Fruit fly (Drosophila melanogaster) whole organism, prepupa: ENCODE measurements around the gene CG43618.
A peak's percentile ranks its signal among the peaks of the same experiment; 100 is the strongest.

Experiments
- Blimp-1 ChIP-seq: fragments of 200-800 bp; sonication (Bioruptor generic); optimal IDR thresholded peaks from 3 replicates; lab custom pipeline; 2017; ENCODE audit warnings: missing biosample characterization, missing genetic modification characterization, mild to moderate bottlenecking, moderate library complexity, missing genetic modification reagents
- CG10631 ChIP-seq: fragments of 200-800 bp; sonication (Bioruptor generic); optimal IDR thresholded peaks from 2 replicates; lab custom pipeline; 2016; ENCODE audit warnings: missing biosample characterization, missing genetic modification characterization
- CG11902 ChIP-seq: fragments of 200-800 bp; sonication (Bioruptor generic); optimal IDR thresholded peaks from 3 replicates; lab custom pipeline; 2016; ENCODE audit warnings: missing biosample characterization, missing genetic modification characterization
- CG15336 ChIP-seq: fragments of 200-800 bp; sonication (Bioruptor generic); IDR thresholded peaks from 2 replicates; pipeline ENCODE4 v1.3.6; 2022; ENCODE audit warnings: missing biosample characterization, missing genetic modification characterization
- CG1621 ChIP-seq: fragments of 200-800 bp; sonication (Bioruptor generic); optimal IDR thresholded peaks from 3 replicates; lab custom pipeline; 2018; ENCODE audit warnings: missing biosample characterization, mild to moderate bottlenecking, missing genetic modification characterization
- CG3032 ChIP-seq: fragments of 200-800 bp; optimal IDR thresholded peaks from 2 replicates; lab custom pipeline; 2019; ENCODE audit warnings: missing biosample characterization, mild to moderate bottlenecking, missing genetic modification characterization, moderate library complexity
- CG31627 ChIP-seq: fragments of 200-800 bp; sonication (Bioruptor generic); optimal IDR thresholded peaks from 3 replicates; lab custom pipeline; 2016; ENCODE audit warnings: missing biosample characterization, missing genetic modification characterization
- CG32006 ChIP-seq: fragments of 200-800 bp; sonication (Bioruptor generic); optimal IDR thresholded peaks from 3 replicates; lab custom pipeline; 2017; ENCODE audit warnings: missing biosample characterization, mild to moderate bottlenecking, missing genetic modification characterization
- CG4318 ChIP-seq: fragments of 200-800 bp; sonication (Bioruptor generic); optimal IDR thresholded peaks from 3 replicates; lab custom pipeline; 2017; ENCODE audit warnings: missing biosample characterization, mild to moderate bottlenecking, missing genetic modification characterization
- CG6808 ChIP-seq: fragments of 200-800 bp; sonication (Bioruptor generic); optimal IDR thresholded peaks from 3 replicates; lab custom pipeline; 2017; ENCODE audit warnings: missing biosample characterization, missing genetic modification characterization, mild to moderate bottlenecking, moderate library complexity, missing genetic modification reagents
- CG7368 ChIP-seq: fragments of 200-800 bp; sonication (Bioruptor generic); optimal IDR thresholded peaks from 3 replicates; lab custom pipeline; 2016; ENCODE audit warnings: missing biosample characterization, missing genetic modification characterization
- CG8119 ChIP-seq: fragments of 200-800 bp; sonication (Bioruptor generic); IDR thresholded peaks from 3 replicates; pipeline ENCODE4 v1.3.6; 2022; ENCODE audit warnings: missing biosample characterization, missing genetic modification characterization
- CG8319 ChIP-seq: fragments of 200-800 bp; sonication (Bioruptor generic); optimal IDR thresholded peaks from 3 replicates; lab custom pipeline; 2016; ENCODE audit warnings: missing biosample characterization, missing genetic modification characterization
- CG9139 ChIP-seq: fragments of 200-800 bp; sonication (Bioruptor generic); optimal IDR thresholded peaks from 3 replicates; lab custom pipeline; 2017; ENCODE audit warnings: missing biosample characterization, mild to moderate bottlenecking, missing genetic modification characterization
- Eip78C ChIP-seq: fragments of 200-800 bp; sonication (Bioruptor generic); peaks from one replicate; lab custom pipeline; 2016; ENCODE audit warnings: missing biosample characterization, missing genetic modification characterization
- Gug ChIP-seq: fragments of 200-800 bp; sonication (Bioruptor generic); IDR thresholded peaks from 2 replicates; pipeline ENCODE4 v1.3.6; 2022; ENCODE audit warnings: missing biosample characterization, missing genetic modification characterization
- Hr39 ChIP-seq: fragments of 200-800 bp; sonication (Bioruptor generic); optimal IDR thresholded peaks from 2 replicates; lab custom pipeline; 2016; ENCODE audit warnings: missing biosample characterization, missing genetic modification characterization
- Hr4 ChIP-seq: fragments of 200-800 bp; sonication (Bioruptor generic); optimal IDR thresholded peaks from 3 replicates; lab custom pipeline; 2016; ENCODE audit warnings: missing biosample characterization, missing genetic modification characterization
- Lpt ChIP-seq: fragments of 200-800 bp; sonication (Bioruptor generic); optimal IDR thresholded peaks from 3 replicates; lab custom pipeline; 2016; ENCODE audit warnings: missing biosample characterization, missing genetic modification characterization
- Met ChIP-seq: fragments of 200-800 bp; sonication (Bioruptor generic); optimal IDR thresholded peaks from 3 replicates; lab custom pipeline; 2016; ENCODE audit warnings: missing biosample characterization, missing genetic modification characterization
- Smox ChIP-seq: fragments of 200-800 bp; sonication (Bioruptor generic); optimal IDR thresholded peaks from 3 replicates; lab custom pipeline; 2016; ENCODE audit warnings: missing biosample characterization, missing genetic modification characterization
- Sox14 ChIP-seq: fragments of 200-800 bp; sonication (Bioruptor generic); optimal IDR thresholded peaks from 3 replicates; lab custom pipeline; 2016; ENCODE audit warnings: missing biosample characterization, missing genetic modification characterization
- achi ChIP-seq: fragments of 200-800 bp; sonication (Bioruptor generic); optimal IDR thresholded peaks from 3 replicates; lab custom pipeline; 2016; ENCODE audit warnings: missing biosample characterization, missing genetic modification characterization
- cyc ChIP-seq: fragments of 200-800 bp; sonication (Bioruptor generic); optimal IDR thresholded peaks from 3 replicates; lab custom pipeline; 2016; ENCODE audit warnings: missing biosample characterization, missing genetic modification characterization
- eg ChIP-seq: fragments of 200-800 bp; sonication (Bioruptor generic); IDR thresholded peaks from 3 replicates; pipeline ENCODE4 v1.3.6; 2022; ENCODE audit warnings: missing biosample characterization, missing genetic modification characterization
- esn ChIP-seq: fragments of 200-800 bp; sonication (Bioruptor generic); optimal IDR thresholded peaks from 2 replicates; lab custom pipeline; 2016; ENCODE audit warnings: missing biosample characterization, mild to moderate bottlenecking, missing genetic modification characterization, moderate library complexity
- fd59A ChIP-seq: fragments of 200-800 bp; sonication (Bioruptor generic); optimal IDR thresholded peaks from 2 replicates; lab custom pipeline; 2017; ENCODE audit warnings: missing biosample characterization, mild to moderate bottlenecking, missing genetic modification characterization, missing genetic modification reagents
- fd85E ChIP-seq: fragments of 200-800 bp; sonication (Bioruptor generic); optimal IDR thresholded peaks from 3 replicates; lab custom pipeline; 2016; ENCODE audit warnings: missing biosample characterization, missing genetic modification characterization
- fkh ChIP-seq: fragments of 200-800 bp; sonication (Bioruptor generic); optimal IDR thresholded peaks from 3 replicates; lab custom pipeline; 2017; ENCODE audit warnings: missing biosample characterization, mild to moderate bottlenecking, missing genetic modification characterization, moderate library complexity
- net ChIP-seq: fragments of 200-800 bp; sonication (Bioruptor generic); optimal IDR thresholded peaks from 3 replicates; lab custom pipeline; 2016; ENCODE audit warnings: missing biosample characterization, missing genetic modification characterization
- pdm3 ChIP-seq: fragments of 200-800 bp; sonication (Bioruptor generic); optimal IDR thresholded peaks from 3 replicates; lab custom pipeline; 2016; ENCODE audit warnings: missing biosample characterization, missing genetic modification characterization
- spab ChIP-seq: fragments of 200-800 bp; sonication (Bioruptor generic); optimal IDR thresholded peaks from 2 replicates; lab custom pipeline; 2017; ENCODE audit warnings: missing biosample characterization, mild to moderate bottlenecking, missing genetic modification characterization, missing genetic modification reagents
- ss ChIP-seq, 2 experiments: fragments of 200-800 bp; sonication (Bioruptor generic); optimal IDR thresholded peaks; 2 replicates in 1 of 2; 3 replicates in 1 of 2; lab custom pipeline; 2017 to 2018; ENCODE audit warnings: mild to moderate bottlenecking in 2 of 2, missing biosample characterization in 2 of 2, missing genetic modification characterization in 2 of 2, moderate library complexity in 1 of 2
- svp ChIP-seq: fragments of 200-800 bp; sonication (Bioruptor generic); peaks from one replicate; lab custom pipeline; 2016; ENCODE audit warnings: missing biosample characterization, missing genetic modification characterization

The CG43618 gene

dm6 chr3R:8001074-8001669, 47.8 kb upstream of the CG43618 start, which contains the start of the genes Kmn2 and CG2698 (continued):
- TF ChIP-seq ss (GFP tag; optimal IDR thresholded peaks at IDR 0.05; lab: Kevin White, UChicago) (peak; percentile 90 to 93), CG11902 (peak; percentile 96), fkh (no peak), CG15336 (GFP tag; lab: Robert Waterston, UW) (peak; percentile 97), esn (GFP tag; lab: Kevin White, UChicago) (peak; percentile 97), net (GFP tag; lab: Kevin White, UChicago) (peak; percentile 94), pdm3 (GFP tag; lab: Kevin White, UChicago) (peak; percentile 94), cyc (GFP tag; lab: Kevin White, UChicago) (peak; percentile 95), fd59A (peak; percentile 90), Hr4 (GFP tag; lab: Kevin White, UChicago) (peak; percentile 95), Sox14 (GFP tag; lab: Kevin White, UChicago) (peak; percentile 94), Smox (GFP tag; lab: Kevin White, UChicago) (peak; percentile 95), CG6808 (GFP tag; lab: Kevin White, UChicago) (peak; percentile 92), CG8319 (peak; percentile 95), fd85E (GFP tag; lab: Kevin White, UChicago) (peak; percentile 88), CG10631 (GFP tag; lab: Kevin White, UChicago) (peak; percentile 97), CG4318 (GFP tag; lab: Kevin White, UChicago) (peak; percentile 91), Gug (GFP tag; lab: Robert Waterston, UW) (peak; percentile 95), CG9139 (GFP tag; lab: Kevin White, UChicago) (peak; percentile 89), Hr39 (GFP tag; lab: Kevin White, UChicago) (peak; percentile 93), CG8119 (GFP tag; lab: Robert Waterston, UW) (peak; percentile 97), CG32006 (GFP tag; lab: Kevin White, UChicago) (peak; percentile 95)
- TF ChIP-seq, all 60 proteins: peak for 57

- TF ChIP-seq CG31627 (GFP tag; lab: Kevin White, UChicago) (no peak), esn (GFP tag; lab: Kevin White, UChicago) (peak; percentile 40), CG7368 (no peak), spab (no peak), CG15336 (GFP tag; lab: Robert Waterston, UW) (0 out of 2 replicates have a peak, but pooled peaks have one; percentile 4), eg (GFP tag; lab: Robert Waterston, UW) (no peak), Met (GFP tag; lab: Kevin White, UChicago) (no peak), CG1621 (tag; lab: Kevin White, UChicago) (no peak), Blimp-1 (no peak), svp (GFP tag; lab: Kevin White, UChicago) (peak; percentile 76), CG3032 (tag; lab: Kevin White, UChicago) (no peak), Lpt (no peak), fd59A (no peak), Eip78C (GFP tag; lab: Kevin White, UChicago) (peak; percentile 74)
- TF ChIP-seq, all 60 proteins: peak for 4
These were observed 41.2 kb upstream of the CG43618 start, which contains the start of gene CG2767 for dm6 chr3R:8007595-8008255. Gene CG2767 (minus strand): TSS chr3R:8008110.

- no peak for TF ChIP-seq achi (GFP tag; lab: Kevin White, UChicago)
- peak; percentile 46 for TF ChIP-seq Sox14 (GFP tag; lab: Kevin White, UChicago)
- peak; percentile 81 for TF ChIP-seq svp (GFP tag; lab: Kevin White, UChicago)
- peak; percentile 43 for TF ChIP-seq esn (GFP tag; lab: Kevin White, UChicago)
- peak; percentile 46 for TF ChIP-seq Eip78C (GFP tag; lab: Kevin White, UChicago)
- no peak for TF ChIP-seq ss (GFP tag; optimal IDR thresholded peaks at IDR 0.05; lab: Kevin White, UChicago)
- no peak for TF ChIP-seq CG10631 (GFP tag; lab: Kevin White, UChicago)
These were observed 39.8 kb upstream of the CG43618 start, which contains the start of the genes CG11052 and CG3223 for dm6 chr3R:8009080-8009620. Gene CG11052 (minus strand): TSS chr3R:8009297. Gene CG3223 (plus strand): TSS chr3R:8009400.
